Fruit fly (Drosophila melanogaster): ENCODE data around the gene CG7203.

dm6 chr2L:7719387-7719786 is 33.6 kb downstream of the CG7203 start, which contains the start of gene CG13793:
- TF ChIP-seq CG8478 (optimal IDR thresholded peaks at IDR 0.05) (no peak), psq (optimal IDR thresholded peaks at IDR 0.05) (no peak), Dll (optimal IDR thresholded peaks at IDR 0.05) (no peak), usp (GFP tag; optimal IDR thresholded peaks at IDR 0.05) (no peak), pan (optimal IDR thresholded peaks at IDR 0.05) (no peak)
